Worm (Caenorhabditis elegans) whole organism, mixed stage, embryonic: ENCODE measurements around the gene K03B4.2.
A peak's percentile ranks its signal among the peaks of the same experiment; 100 is the strongest.

ENCODE experiments used
- M03D4.4 ChIP-seq: sonication (generic microtip); optimal IDR thresholded peaks from 2 replicates; lab custom pipeline; 2017; ENCODE audit warnings: mild to moderate bottlenecking, missing genetic modification characterization, missing compliant biosample characterization
- bed-3 ChIP-seq: fragments of 200-800 bp; sonication (Bioruptor generic); optimal IDR thresholded peaks from 3 replicates; lab custom pipeline; 2018; ENCODE audit warnings: mild to moderate bottlenecking, missing genetic modification characterization, moderate library complexity, missing compliant biosample characterization
- blmp-1 ChIP-seq: fragments of 150-350 bp; optimal IDR thresholded peaks from 2 replicates; lab custom pipeline; 2014; ENCODE audit warnings: missing biosample characterization, missing genetic modification characterization
- ceh-39 ChIP-seq: fragments of 150-350 bp; optimal IDR thresholded peaks from 2 replicates; lab custom pipeline; 2014; ENCODE audit warnings: missing biosample characterization, missing genetic modification characterization
- ceh-43 ChIP-seq: fragments of 200-800 bp; sonication (Bioruptor generic); optimal IDR thresholded peaks from 2 replicates; lab custom pipeline; 2018; ENCODE audit warnings: mild to moderate bottlenecking, missing genetic modification characterization, moderate library complexity, missing compliant biosample characterization
- ceh-83 ChIP-seq: fragments of 200-800 bp; sonication (Bioruptor generic); optimal IDR thresholded peaks from 2 replicates; lab custom pipeline; 2018; ENCODE audit warnings: mild to moderate bottlenecking, missing genetic modification characterization, missing compliant biosample characterization
- ces-1 ChIP-seq: fragments of 150-350 bp; optimal IDR thresholded peaks from 2 replicates; lab custom pipeline; 2014; ENCODE audit warnings: missing biosample characterization, missing genetic modification reagents, missing genetic modification characterization
- cnd-1 ChIP-seq: fragments of 200-800 bp; sonication (Bioruptor generic); optimal IDR thresholded peaks from 2 replicates; lab custom pipeline; 2018; ENCODE audit warnings: mild to moderate bottlenecking, missing genetic modification characterization, missing compliant biosample characterization
- drap-1 ChIP-seq: fragments of 200-800 bp; sonication (Bioruptor generic); optimal IDR thresholded peaks from 3 replicates; lab custom pipeline; 2018; ENCODE audit warnings: mild to moderate bottlenecking, missing genetic modification characterization, missing compliant biosample characterization
- elt-1 ChIP-seq: sonication (generic microtip); optimal IDR thresholded peaks from 2 replicates; lab custom pipeline; 2017; ENCODE audit warnings: missing genetic modification characterization, mild to moderate bottlenecking, missing compliant biosample characterization, antibody characterized with exemption, moderate library complexity, borderline replicate concordance; ENCODE audit not compliant: insufficient read depth
- elt-3 ChIP-seq: fragments of 150-350 bp; optimal IDR thresholded peaks from 2 replicates; lab custom pipeline; 2014; ENCODE audit warnings: missing biosample characterization, missing genetic modification characterization
- flh-1 ChIP-seq: fragments of 200-800 bp; sonication (Bioruptor generic); optimal IDR thresholded peaks from 2 replicates; lab custom pipeline; 2018; ENCODE audit warnings: mild to moderate bottlenecking, missing genetic modification characterization, moderate library complexity, missing compliant biosample characterization
- ham-2 ChIP-seq: fragments of 200-800 bp; sonication (Bioruptor generic); optimal IDR thresholded peaks from 2 replicates; lab custom pipeline; 2018; ENCODE audit warnings: mild to moderate bottlenecking, missing genetic modification characterization, missing compliant biosample characterization
- lin-13 ChIP-seq: fragments of 150-350 bp; optimal IDR thresholded peaks from 2 replicates; lab custom pipeline; 2014; ENCODE audit warnings: missing biosample characterization, missing genetic modification characterization
- lin-32 ChIP-seq: fragments of 200-800 bp; sonication (Bioruptor generic); optimal IDR thresholded peaks from 2 replicates; lab custom pipeline; 2018; ENCODE audit warnings: mild to moderate bottlenecking, missing genetic modification characterization, missing compliant biosample characterization
- lsy-2 ChIP-seq: fragments of 150-350 bp; optimal IDR thresholded peaks from 2 replicates; lab custom pipeline; 2014; ENCODE audit warnings: missing biosample characterization, missing genetic modification characterization
- mab-5 ChIP-seq: fragments of 150-350 bp; optimal IDR thresholded peaks from 2 replicates; lab custom pipeline; 2014; ENCODE audit warnings: missing biosample characterization, missing genetic modification characterization
- mep-1 ChIP-seq: fragments of 150-350 bp; optimal IDR thresholded peaks from 2 replicates; lab custom pipeline; 2017; ENCODE audit warnings: missing biosample characterization, missing genetic modification reagents, missing genetic modification characterization, inconsistent platforms
- mls-2 ChIP-seq: sonication (generic microtip); optimal IDR thresholded peaks from 2 replicates; lab custom pipeline; 2016; ENCODE audit warnings: mild to moderate bottlenecking, missing genetic modification characterization, moderate library complexity, missing compliant biosample characterization
- nhr-2 ChIP-seq: fragments of 150-350 bp; optimal IDR thresholded peaks from 2 replicates; lab custom pipeline; 2014; ENCODE audit warnings: missing biosample characterization, missing genetic modification characterization
- nhr-237 ChIP-seq: fragments of 150-350 bp; optimal IDR thresholded peaks from 2 replicates; lab custom pipeline; 2014; ENCODE audit warnings: missing biosample characterization, missing genetic modification characterization
- nhr-28 ChIP-seq: fragments of 150-350 bp; optimal IDR thresholded peaks from 2 replicates; lab custom pipeline; 2014; ENCODE audit warnings: missing biosample characterization, missing genetic modification characterization
- nhr-76 ChIP-seq: sonication (generic microtip); optimal IDR thresholded peaks from 2 replicates; lab custom pipeline; 2017; ENCODE audit warnings: missing biosample characterization, missing genetic modification characterization
- pha-4 ChIP-seq: fragments of 150-350 bp; optimal IDR thresholded peaks from 2 replicates; lab custom pipeline; 2018; ENCODE audit warnings: missing biosample characterization, missing genetic modification reagents, missing genetic modification characterization
- sem-2 ChIP-seq: fragments of 200-800 bp; sonication (Bioruptor generic); optimal IDR thresholded peaks from 2 replicates; lab custom pipeline; 2018; ENCODE audit warnings: mild to moderate bottlenecking, missing genetic modification characterization, missing compliant biosample characterization
- snpc-4 ChIP-seq: fragments of 150-350 bp; optimal IDR thresholded peaks from 2 replicates; lab custom pipeline; 2014; ENCODE audit warnings: missing biosample characterization, missing genetic modification characterization
- sptf-1 ChIP-seq: sonication (generic microtip); optimal IDR thresholded peaks from 2 replicates; lab custom pipeline; 2017; ENCODE audit warnings: mild to moderate bottlenecking, missing genetic modification characterization, moderate library complexity, missing compliant biosample characterization
- tbx-8 ChIP-seq: fragments of 200-800 bp; sonication (Bioruptor generic); optimal IDR thresholded peaks from 2 replicates; lab custom pipeline; 2018; ENCODE audit warnings: mild to moderate bottlenecking, missing genetic modification characterization, moderate library complexity, missing compliant biosample characterization
- unc-120 ChIP-seq: sonication (generic microtip); optimal IDR thresholded peaks from 2 replicates; lab custom pipeline; 2017; ENCODE audit warnings: missing genetic modification characterization, missing compliant biosample characterization; ENCODE audit not compliant: poor library complexity, severe bottlenecking
- unc-39 ChIP-seq: fragments of 150-350 bp; optimal IDR thresholded peaks from 2 replicates; lab custom pipeline; 2014; ENCODE audit warnings: missing biosample characterization, missing genetic modification characterization
- unc-62 ChIP-seq: fragments of 150-350 bp; optimal IDR thresholded peaks from 2 replicates; lab custom pipeline; 2014; ENCODE audit warnings: missing biosample characterization, missing genetic modification reagents, missing genetic modification characterization
- zip-8 ChIP-seq: fragments of 150-350 bp; optimal IDR thresholded peaks from 2 replicates; lab custom pipeline; 2014; ENCODE audit warnings: missing biosample characterization, missing genetic modification characterization
- ztf-11 ChIP-seq: fragments of 150-350 bp; optimal IDR thresholded peaks from 2 replicates; lab custom pipeline; 2014; ENCODE audit warnings: missing biosample characterization, missing genetic modification characterization

K03B4.2 gene

ce11 chrV:4655175-4655574 lies 32.6 kb upstream of the K03B4.2 start, which contains the start of gene F41F3.9:
Gene F41F3.9 (plus strand): TSS chrV:4655475.
- TF ChIP-seq unc-120, result no peak
- TF ChIP-seq ham-2 (GFP tag; lab: Kevin White, UChicago), result no peak
- TF ChIP-seq drap-1 (GFP tag; lab: Kevin White, UChicago), result no peak
- TF ChIP-seq unc-62, result no peak
- no peak for TF ChIP-seq lin-32
- no peak for TF ChIP-seq pha-4
- TF ChIP-seq nhr-28, result no peak
- no peak for TF ChIP-seq mep-1 (tag; lab: Kevin White, UChicago)
- no peak for TF ChIP-seq sptf-1 (tag; lab: Kevin White, UChicago)
- no peak for TF ChIP-seq nhr-2
- TF ChIP-seq ceh-39 (tag; lab: Kevin White, UChicago), result no peak
- TF ChIP-seq ztf-11 (tag; lab: Kevin White, UChicago), result no peak
- TF ChIP-seq ceh-43, result no peak
- TF ChIP-seq ceh-83 (GFP tag; lab: Kevin White, UChicago), result no peak
- TF ChIP-seq flh-1 (GFP tag; lab: Kevin White, UChicago), result no peak
- no peak for TF ChIP-seq mab-5 (tag; lab: Kevin White, UChicago)
- no peak for TF ChIP-seq tbx-8
- no peak for TF ChIP-seq bed-3
- TF ChIP-seq, all 35 proteins: peak for 0

- TF ChIP-seq bed-3 (no peak), nhr-2 (no peak), lsy-2 (tag; lab: Kevin White, UChicago) (no peak), ces-1 (GFP tag; lab: Kevin White, UChicago) (no peak), ceh-83 (GFP tag; lab: Kevin White, UChicago) (no peak)
Measured at ce11 chrV:4662400-4662799, 25.4 kb upstream of the K03B4.2 start, which contains the start of gene srx-74. Gene srx-74 (minus strand): TSS chrV:4662500.

ce11 chrV:4665651-4666050 lies 22.1 kb upstream of the K03B4.2 start, which contains the start of gene srx-73:
Gene srx-73 (minus strand): TSS chrV:4665751.
- TF ChIP-seq cnd-1 (tag; lab: Kevin White, UChicago) (no peak), mep-1 (tag; lab: Kevin White, UChicago) (no peak), ceh-43 (no peak), zip-8 (no peak), elt-3 (tag; lab: Kevin White, UChicago) (no peak), ceh-83 (GFP tag; lab: Kevin White, UChicago) (no peak), nhr-237 (tag; lab: Kevin White, UChicago) (no peak), unc-120 (no peak), blmp-1 (no peak), M03D4.4 (tag; lab: Kevin White, UChicago) (no peak), elt-1 (tag; lab: Kevin White, UChicago) (no peak), tbx-8 (no peak)

- no peak for TF ChIP-seq elt-3 (tag; lab: Kevin White, UChicago)
- no peak for TF ChIP-seq nhr-76
- TF ChIP-seq unc-62, result no peak
- peak; percentile 54 for TF ChIP-seq ham-2 (GFP tag; lab: Kevin White, UChicago)
Measured at ce11 chrV:4667062-4667461, 20.7 kb upstream of the K03B4.2 start.

- no peak for TF ChIP-seq nhr-76
- TF ChIP-seq ztf-11 (tag; lab: Kevin White, UChicago), result no peak
- TF ChIP-seq elt-3 (tag; lab: Kevin White, UChicago), result no peak
- TF ChIP-seq snpc-4 (tag; lab: Kevin White, UChicago), result no peak
- TF ChIP-seq flh-1 (GFP tag; lab: Kevin White, UChicago), result no peak
- no peak for TF ChIP-seq cnd-1 (tag; lab: Kevin White, UChicago)
- TF ChIP-seq bed-3, result no peak
Measured at ce11 chrV:4668636-4669035, 19.2 kb upstream of the K03B4.2 start, which contains the start of gene srx-77. Gene srx-77 (minus strand): TSS chrV:4668736.

- TF ChIP-seq sem-2 (GFP tag; lab: Kevin White, UChicago) (no peak), elt-3 (tag; lab: Kevin White, UChicago) (no peak), mls-2 (tag; lab: Kevin White, UChicago) (no peak), pha-4 (no peak), lin-32 (no peak), ceh-43 (no peak), zip-8 (no peak), unc-62 (no peak), unc-39 (tag; lab: Kevin White, UChicago) (no peak), nhr-2 (no peak), lin-13 (tag; lab: Kevin White, UChicago) (no peak), ham-2 (GFP tag; lab: Kevin White, UChicago) (no peak), blmp-1 (no peak)
Measured at ce11 chrV:4672487-4672886, 15.3 kb upstream of the K03B4.2 start, which contains the start of gene K03B4.9. Gene K03B4.9 (minus strand): TSS chrV:4672587.
